Worm (Caenorhabditis elegans) whole organism, L3 larva: ENCODE data around the gene algn-13.

Experiments
- R02D3.7 ChIP-seq: fragments of 150-350 bp; optimal IDR thresholded peaks from 2 replicates; lab custom pipeline; 2014; ENCODE audit warnings: missing biosample characterization, missing genetic modification characterization
- ZK546.5 ChIP-seq: sonication (generic microtip); optimal IDR thresholded peaks from 2 replicates; lab custom pipeline; 2017; ENCODE audit warnings: missing biosample characterization, missing genetic modification characterization
- aly-2 ChIP-seq: fragments of 150-350 bp; optimal IDR thresholded peaks from 2 replicates; lab custom pipeline; 2014; ENCODE audit warnings: missing biosample characterization, missing genetic modification characterization
- ama-1 ChIP-seq: fragments of 150-350 bp; optimal IDR thresholded peaks from 2 replicates; lab custom pipeline; 2018
- ceh-16 ChIP-seq: sonication (generic microtip); optimal IDR thresholded peaks from 2 replicates; lab custom pipeline; 2017; ENCODE audit warnings: missing biosample characterization, missing genetic modification characterization
- ceh-28 ChIP-seq: fragments of 150-350 bp; optimal IDR thresholded peaks from 2 replicates; lab custom pipeline; 2014; ENCODE audit warnings: missing biosample characterization, missing genetic modification reagents, missing genetic modification characterization
- ceh-82 ChIP-seq: fragments of 150-350 bp; optimal IDR thresholded peaks from 2 replicates; lab custom pipeline; 2014; ENCODE audit warnings: missing biosample characterization, missing genetic modification characterization
- ceh-9 ChIP-seq: sonication (generic microtip); optimal IDR thresholded peaks from 2 replicates; lab custom pipeline; 2018; ENCODE audit warnings: missing biosample characterization, missing genetic modification characterization
- daf-12 ChIP-seq: fragments of 150-350 bp; optimal IDR thresholded peaks from 2 replicates; lab custom pipeline; 2014; ENCODE audit warnings: missing biosample characterization, missing genetic modification reagents, missing genetic modification characterization
- egl-27 ChIP-seq: sonication (generic microtip); optimal IDR thresholded peaks from 4 replicates; lab custom pipeline; 2017; ENCODE audit warnings: missing biosample characterization, missing genetic modification reagents, missing genetic modification characterization
- egl-5 ChIP-seq: fragments of 150-350 bp; optimal IDR thresholded peaks from 2 replicates; lab custom pipeline; 2017; ENCODE audit warnings: missing biosample characterization, missing genetic modification reagents, missing genetic modification characterization, inconsistent platforms
- elt-1 ChIP-seq: fragments of 150-350 bp; optimal IDR thresholded peaks from 2 replicates; lab custom pipeline; 2014; ENCODE audit warnings: missing biosample characterization, missing genetic modification characterization
- elt-2 ChIP-seq: sonication (generic microtip); optimal IDR thresholded peaks from 2 replicates; lab custom pipeline; 2016; ENCODE audit warnings: missing genetic modification reagents, mild to moderate bottlenecking, missing genetic modification characterization, missing compliant biosample characterization
- fkh-10 ChIP-seq: sonication (generic microtip); optimal IDR thresholded peaks from 2 replicates; lab custom pipeline; 2017; ENCODE audit warnings: missing biosample characterization, missing genetic modification reagents, missing genetic modification characterization
- fos-1 ChIP-seq: fragments of 150-350 bp; optimal IDR thresholded peaks from 2 replicates; lab custom pipeline; 2014; ENCODE audit warnings: missing biosample characterization, missing genetic modification characterization
- lin-15B ChIP-seq: fragments of 150-350 bp; optimal IDR thresholded peaks from 2 replicates; lab custom pipeline; 2014; ENCODE audit warnings: missing biosample characterization, missing genetic modification characterization
- lin-39 ChIP-seq: fragments of 150-350 bp; optimal IDR thresholded peaks from 2 replicates; lab custom pipeline; 2018; ENCODE audit warnings: missing biosample characterization, missing genetic modification reagents, missing genetic modification characterization
- lsy-12 ChIP-seq: sonication (generic microtip); optimal IDR thresholded peaks from 2 replicates; lab custom pipeline; 2016; ENCODE audit warnings: mild to moderate bottlenecking, missing genetic modification characterization, missing compliant biosample characterization
- mml-1 ChIP-seq: fragments of 150-350 bp; sonication (generic microtip); optimal IDR thresholded peaks from 3 replicates; lab custom pipeline; 2014; ENCODE audit warnings: missing biosample characterization, missing genetic modification characterization
- nfya-1 ChIP-seq: sonication (generic microtip); optimal IDR thresholded peaks from 2 replicates; lab custom pipeline; 2017; ENCODE audit warnings: missing genetic modification characterization, mild to moderate bottlenecking, missing compliant biosample characterization, antibody characterized with exemption, moderate library complexity; ENCODE audit not compliant: insufficient read depth
- nhr-11 ChIP-seq: fragments of 150-350 bp; optimal IDR thresholded peaks from 2 replicates; lab custom pipeline; 2014; ENCODE audit warnings: missing biosample characterization, missing genetic modification characterization
- nhr-23 ChIP-seq: fragments of 150-350 bp; optimal IDR thresholded peaks from 2 replicates; lab custom pipeline; 2014; ENCODE audit warnings: missing biosample characterization, missing genetic modification reagents, missing genetic modification characterization
- nhr-237 ChIP-seq: fragments of 150-350 bp; optimal IDR thresholded peaks from 2 replicates; lab custom pipeline; 2014; ENCODE audit warnings: missing biosample characterization, missing genetic modification characterization
- nhr-25 ChIP-seq: sonication (generic microtip); optimal IDR thresholded peaks from 2 replicates; lab custom pipeline; 2017; ENCODE audit warnings: missing biosample characterization, missing genetic modification characterization
- nhr-28 ChIP-seq: fragments of 150-350 bp; optimal IDR thresholded peaks from 2 replicates; lab custom pipeline; 2014; ENCODE audit warnings: missing biosample characterization, missing genetic modification characterization
- nhr-43 ChIP-seq: sonication (generic microtip); optimal IDR thresholded peaks from 2 replicates; lab custom pipeline; 2016; ENCODE audit warnings: mild to moderate bottlenecking, missing genetic modification characterization, missing compliant biosample characterization; ENCODE audit not compliant: poor library complexity, severe bottlenecking
- nhr-67 ChIP-seq: fragments of 150-350 bp; optimal IDR thresholded peaks from 2 replicates; lab custom pipeline; 2014; ENCODE audit warnings: missing biosample characterization, missing genetic modification characterization
- nhr-76 ChIP-seq: fragments of 150-350 bp; sonication (generic microtip); optimal IDR thresholded peaks from 5 replicates; lab custom pipeline; 2014; ENCODE audit warnings: missing biosample characterization, missing genetic modification characterization
- nhr-77 ChIP-seq: fragments of 150-350 bp; optimal IDR thresholded peaks from 2 replicates; lab custom pipeline; 2014; ENCODE audit warnings: missing biosample characterization, missing genetic modification characterization
- pha-4 ChIP-seq: fragments of 150-350 bp; optimal IDR thresholded peaks from 2 replicates; lab custom pipeline; 2014; ENCODE audit warnings: missing biosample characterization, missing genetic modification reagents, missing genetic modification characterization
- pqm-1 ChIP-seq: fragments of 150-350 bp; optimal IDR thresholded peaks from 2 replicates; lab custom pipeline; 2017; ENCODE audit warnings: missing biosample characterization, missing genetic modification characterization, inconsistent platforms
- sea-2 ChIP-seq: fragments of 150-350 bp; sonication (generic microtip); optimal IDR thresholded peaks from 4 replicates; lab custom pipeline; 2014; ENCODE audit warnings: missing biosample characterization, missing genetic modification reagents, missing genetic modification characterization
- skn-1 ChIP-seq: fragments of 150-350 bp; optimal IDR thresholded peaks from 2 replicates; lab custom pipeline; 2014; ENCODE audit warnings: missing biosample characterization, missing genetic modification characterization
- snpc-4 ChIP-seq: fragments of 150-350 bp; optimal IDR thresholded peaks from 2 replicates; lab custom pipeline; 2014; ENCODE audit warnings: missing biosample characterization, missing genetic modification characterization
- tbx-2 ChIP-seq: sonication (generic microtip); optimal IDR thresholded peaks from 2 replicates; lab custom pipeline; 2016; ENCODE audit warnings: mild to moderate bottlenecking, missing genetic modification characterization, missing compliant biosample characterization
- unc-39 ChIP-seq: sonication (generic microtip); optimal IDR thresholded peaks from 4 replicates; lab custom pipeline; 2017; ENCODE audit warnings: missing biosample characterization, missing genetic modification characterization
- unc-62 ChIP-seq: fragments of 150-350 bp; sonication (generic microtip); optimal IDR thresholded peaks from 4 replicates; lab custom pipeline; 2014; ENCODE audit warnings: missing biosample characterization, missing genetic modification reagents, missing genetic modification characterization
- zag-1 ChIP-seq: fragments of 150-350 bp; optimal IDR thresholded peaks from 2 replicates; lab custom pipeline; 2014; ENCODE audit warnings: missing biosample characterization, missing genetic modification characterization
- ztf-11 ChIP-seq: fragments of 150-350 bp; optimal IDR thresholded peaks from 2 replicates; lab custom pipeline; 2014; ENCODE audit warnings: missing biosample characterization, missing genetic modification characterization
- ztf-4 ChIP-seq: fragments of 150-350 bp; optimal IDR thresholded peaks from 2 replicates; lab custom pipeline; 2014; ENCODE audit warnings: missing biosample characterization, missing genetic modification characterization

algn-13 gene

ce11 chrV:13949752-13950151 is 12.0 kb downstream of the algn-13 start, which contains the start of gene R10D12.7:
R10D12.7 (plus strand) TSS chrV:13950052.
- TF ChIP-seq R02D3.7 (tag; lab: Kevin White, UChicago): no peak
- TF ChIP-seq nhr-28 (tag; lab: Kevin White, UChicago): no peak
- TF ChIP-seq nhr-237 (tag; lab: Kevin White, UChicago): no peak
- TF ChIP-seq ztf-11 (tag; lab: Kevin White, UChicago): no peak
- TF ChIP-seq snpc-4 (tag; lab: Kevin White, UChicago): no peak
- no peak for TF ChIP-seq ceh-16
- no peak for TF ChIP-seq nhr-43 (tag; lab: Kevin White, UChicago)
- no peak for TF ChIP-seq lin-15B (tag; lab: Kevin White, UChicago)
- TF ChIP-seq unc-39 (tag; lab: Kevin White, UChicago): no peak
- TF ChIP-seq fos-1: no peak
- no peak for TF ChIP-seq aly-2 (tag; lab: Kevin White, UChicago)
- TF ChIP-seq pha-4 (tag; lab: Kevin White, UChicago): no peak
- no peak for TF ChIP-seq egl-5 (tag; lab: Kevin White, UChicago)
- TF ChIP-seq ceh-9: no peak
- no peak for TF ChIP-seq zag-1 (tag; lab: Kevin White, UChicago)

ce11 chrV:13949010-13949409 is 12.8 kb downstream of the algn-13 start, which contains the start of gene R10D12.6:
R10D12.6 (plus strand) TSS chrV:13949310.
- TF ChIP-seq nhr-28 (tag; lab: Kevin White, UChicago) (no peak), elt-2 (tag; lab: Kevin White, UChicago) (peak; percentile 3), R02D3.7 (tag; lab: Kevin White, UChicago) (no peak), pqm-1 (tag; lab: Kevin White, UChicago) (peak; percentile 38), ztf-4 (tag; lab: Kevin White, UChicago) (no peak), unc-39 (tag; lab: Kevin White, UChicago) (no peak), lin-39 (tag; lab: Kevin White, UChicago) (no peak), nhr-77 (tag; lab: Kevin White, UChicago) (no peak), elt-1 (tag; lab: Kevin White, UChicago) (no peak)

ce11 chrV:13946385-13947019 is 15.3 kb downstream of the algn-13 start, which contains the start of the genes srx-10 and clec-226:
srx-10 (minus strand) TSS chrV:13946485.
clec-226 (plus strand) TSS chrV:13946969.
- TF ChIP-seq snpc-4 (tag; lab: Kevin White, UChicago): no peak
- TF ChIP-seq mml-1 (tag; lab: Kevin White, UChicago): no peak
- no peak for TF ChIP-seq nhr-76 (tag; lab: Kevin White, UChicago)
- no peak for TF ChIP-seq unc-62 (GFP tag; lab: Kevin White, UChicago)
- no peak for TF ChIP-seq nhr-28 (tag; lab: Kevin White, UChicago)
- no peak for TF ChIP-seq daf-12 (tag; lab: Kevin White, UChicago)
- TF ChIP-seq nfya-1 (tag; lab: Kevin White, UChicago): no peak
- no peak for TF ChIP-seq lin-39 (tag; lab: Kevin White, UChicago)
- no peak for TF ChIP-seq lin-15B (tag; lab: Kevin White, UChicago)
- no peak for TF ChIP-seq nhr-43 (tag; lab: Kevin White, UChicago)
- no peak for TF ChIP-seq unc-39 (tag; lab: Kevin White, UChicago)
- TF ChIP-seq lsy-12: no peak
- TF ChIP-seq ceh-16: no peak
- TF ChIP-seq nhr-77 (tag; lab: Kevin White, UChicago): no peak
- no peak for TF ChIP-seq tbx-2 (tag; lab: Kevin White, UChicago)
- TF ChIP-seq egl-27 (tag; lab: Kevin White, UChicago): no peak
- TF ChIP-seq ama-1 (lab: Kevin White, UChicago): no peak
- no peak for TF ChIP-seq fkh-10
- TF ChIP-seq nhr-67 (tag; lab: Kevin White, UChicago): no peak
- TF ChIP-seq ceh-82: no peak

ce11 chrV:13942082-13942481 is 19.7 kb downstream of the algn-13 start, which contains the start of gene dpr-1:
dpr-1 (minus strand) TSS chrV:13942182.
- TF ChIP-seq snpc-4 (tag; lab: Kevin White, UChicago): no peak
- TF ChIP-seq nhr-237 (tag; lab: Kevin White, UChicago): no peak
- no peak for TF ChIP-seq ceh-9
- no peak for TF ChIP-seq lsy-12
- no peak for TF ChIP-seq nhr-23 (tag; lab: Kevin White, UChicago)
- TF ChIP-seq aly-2 (tag; lab: Kevin White, UChicago): no peak
- no peak for TF ChIP-seq sea-2 (GFP tag; lab: Kevin White, UChicago)
- TF ChIP-seq skn-1 (tag; lab: Kevin White, UChicago): no peak
- TF ChIP-seq ZK546.5: no peak
- no peak for TF ChIP-seq mml-1 (tag; lab: Kevin White, UChicago)
- TF ChIP-seq ceh-28: no peak
- no peak for TF ChIP-seq nhr-67 (tag; lab: Kevin White, UChicago)
- no peak for TF ChIP-seq nhr-25 (tag; lab: Kevin White, UChicago)
- TF ChIP-seq fos-1: no peak
- TF ChIP-seq tbx-2 (tag; lab: Kevin White, UChicago): no peak
- no peak for TF ChIP-seq ceh-82
- TF ChIP-seq nhr-11 (tag; lab: Kevin White, UChicago): no peak
- no peak for TF ChIP-seq fkh-10
